Worm (Caenorhabditis elegans): ENCODE results near the gene cup-14.

DNA sequence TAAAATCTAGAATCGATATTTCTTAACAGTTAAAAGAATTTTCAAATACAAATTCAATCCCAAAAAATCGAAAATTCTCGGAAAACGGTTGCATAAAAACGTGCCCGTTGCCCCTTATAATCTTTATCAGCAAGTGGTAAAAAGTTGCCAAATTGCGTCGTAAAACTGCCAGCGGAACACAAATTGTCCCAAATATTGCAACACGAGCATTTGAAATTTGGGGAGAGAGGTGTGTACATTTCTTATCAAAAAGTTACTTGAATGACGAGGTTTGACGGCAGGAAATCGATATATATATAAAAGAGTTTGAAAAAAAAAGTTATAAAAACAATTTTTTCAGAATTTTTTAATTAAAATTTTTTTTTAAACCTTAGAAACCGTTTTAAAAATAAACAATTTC, 26.0 kb downstream of the cup-14 start:
- TF ChIP-seq snpc-3.4 (tag; optimal IDR thresholded peaks at IDR 0.05) (no peak), chd-7 (tag; optimal IDR thresholded peaks at IDR 0.05) (no peak), unc-62 (GFP tag; optimal IDR thresholded peaks at IDR 0.05) (no peak), zfh-2 (GFP tag; conservative IDR thresholded peaks at IDR 0.05) (no peak), atf-7 (tag; optimal IDR thresholded peaks at IDR 0.05) (no peak), hsf-1 (GFP tag; IDR thresholded peaks at IDR 0.05) (no peak), pha-4 (tag; optimal IDR thresholded peaks at IDR 0.05) (no peak), C06A6.2 (GFP tag; conservative IDR thresholded peaks at IDR 0.05) (no peak), F52B5.7 (tag; optimal IDR thresholded peaks at IDR 0.05) (no peak), nfya-2 (GFP tag; IDR thresholded peaks at IDR 0.05) (no peak)
